Worm (Caenorhabditis elegans): Measurements from ENCODE around the gene D1086.17.

DNA sequence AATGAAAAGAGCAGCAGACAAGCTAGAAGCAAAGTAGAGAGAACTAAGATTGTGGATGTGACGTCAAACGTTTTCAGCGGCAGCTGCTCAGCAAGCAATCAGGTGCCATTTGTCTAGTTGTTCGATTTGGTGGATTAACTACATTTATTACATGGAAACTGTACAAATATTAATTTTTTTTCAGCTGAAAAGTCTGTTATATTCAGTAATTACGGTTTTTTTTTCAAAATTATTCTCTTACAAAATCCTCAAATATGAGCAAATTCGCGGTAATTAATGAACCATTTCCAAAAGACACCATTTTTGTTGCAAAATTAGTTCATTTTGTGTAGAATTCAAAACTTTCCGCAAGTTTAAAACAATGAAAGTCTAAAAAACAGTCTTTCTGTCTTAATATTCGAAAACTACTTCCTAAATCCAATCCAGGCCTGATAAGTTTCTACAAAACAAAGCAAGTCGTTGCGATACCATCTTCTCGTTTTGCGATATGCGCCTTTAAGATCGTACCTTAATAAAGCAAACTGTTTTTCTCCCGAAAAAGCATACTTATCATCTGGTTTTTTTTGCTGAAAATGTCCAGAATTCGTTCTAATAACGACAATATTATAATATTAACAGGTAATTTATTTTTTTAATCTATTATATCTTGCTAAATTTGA is 22.8 kb downstream of the D1086.17 start, which contains the start of the genes D1086.5 and him-5:
- TF ChIP-seq hlh-30 (tag; optimal IDR thresholded peaks at IDR 0.05; ENCODE audit: insufficient read depth) (no peak), sdc-2 (tag; optimal IDR thresholded peaks at IDR 0.05) (no peak), hlh-13 (GFP tag; optimal IDR thresholded peaks at IDR 0.05) (no peak), C08G9.2 (tag; optimal IDR thresholded peaks at IDR 0.05) (no peak), ahr-1 (tag; optimal IDR thresholded peaks at IDR 0.05) (no peak), ceh-14 (tag; optimal IDR thresholded peaks at IDR 0.05) (no peak), ceh-31 (tag; optimal IDR thresholded peaks at IDR 0.05) (no peak), fkh-10 (GFP tag; optimal IDR thresholded peaks at IDR 0.05) (no peak), ceh-30 (tag; optimal IDR thresholded peaks at IDR 0.05) (no peak), pha-4 (tag; optimal IDR thresholded peaks at IDR 0.05) (no peak), ceh-48 (tag; optimal IDR thresholded peaks at IDR 0.05) (no peak), ama-1 (optimal IDR thresholded peaks at IDR 0.05) (no peak), ceh-19 (GFP tag; optimal IDR thresholded peaks at IDR 0.05) (no peak)
